Worm (Caenorhabditis elegans): ENCODE measurements around the gene srh-136.

DNA sequence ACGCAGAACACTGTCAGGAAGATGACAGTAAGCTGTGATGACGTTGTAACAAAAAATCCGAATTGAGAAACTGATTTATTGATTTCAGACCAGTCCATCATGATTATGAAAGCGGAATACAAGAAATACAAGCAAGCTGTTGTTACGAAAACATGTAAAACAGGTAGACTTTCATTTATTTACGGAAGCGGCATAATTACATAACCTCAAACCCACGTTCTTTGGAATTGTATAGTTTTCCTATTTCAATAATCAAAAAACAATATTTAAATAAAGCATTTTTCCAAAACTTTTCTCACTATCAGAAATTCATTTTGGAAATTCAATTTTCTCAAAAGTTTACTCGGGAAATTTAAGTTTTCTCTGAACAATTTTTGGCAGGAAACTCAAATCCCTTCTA, 38.7 kb downstream of the srh-136 start, which contains the start of gene str-15:
- no peak for TF ChIP-seq ceh-36 (tag; optimal IDR thresholded peaks at IDR 0.05)
- no peak for TF ChIP-seq ama-1 (optimal IDR thresholded peaks at IDR 0.05)
- no peak for TF ChIP-seq ceh-13 (GFP tag; optimal IDR thresholded peaks at IDR 0.05)
- TF ChIP-seq hmg-4 (GFP tag; optimal IDR thresholded peaks at IDR 0.05) = no peak
- no peak for TF ChIP-seq tra-4 (tag; optimal IDR thresholded peaks at IDR 0.05)
- TF ChIP-seq aly-1 (tag; optimal IDR thresholded peaks at IDR 0.05) = no peak
- no peak for TF ChIP-seq flt-1 (GFP tag; IDR thresholded peaks at IDR 0.05)

All from whole organism, early embryonic.